Fruit fly (Drosophila melanogaster) whole organism, adult: ENCODE data around the gene CG17292.

Experiments used
- CG11617 ChIP-seq: fragments of 200-800 bp; sonication (Bioruptor generic); optimal IDR thresholded peaks from 2 replicates; lab custom pipeline; 2017; ENCODE audit warnings: mild to moderate bottlenecking, missing biosample characterization, missing genetic modification reagents, missing genetic modification characterization
- CG12768 ChIP-seq: fragments of 200-800 bp; sonication (Bioruptor generic); optimal IDR thresholded peaks from 2 replicates; lab custom pipeline; 2017; ENCODE audit warnings: missing biosample characterization, missing genetic modification characterization, mild to moderate bottlenecking, moderate library complexity, missing genetic modification reagents
- CG14711 ChIP-seq: fragments of 200-800 bp; sonication (Bioruptor generic); optimal IDR thresholded peaks from 2 replicates; lab custom pipeline; 2018; ENCODE audit warnings: missing biosample characterization, mild to moderate bottlenecking, missing genetic modification characterization, moderate library complexity
- CG1620 ChIP-seq: fragments of 200-800 bp; sonication (Bioruptor generic); optimal IDR thresholded peaks from 2 replicates; lab custom pipeline; 2016; ENCODE audit warnings: missing biosample characterization, missing genetic modification characterization
- CG33017 ChIP-seq: fragments of 200-800 bp; sonication (Bioruptor generic); optimal IDR thresholded peaks from 2 replicates; lab custom pipeline; 2018; ENCODE audit warnings: missing biosample characterization, mild to moderate bottlenecking, missing genetic modification characterization, moderate library complexity
- CG5204 ChIP-seq: fragments of 200-800 bp; sonication (Bioruptor generic); optimal IDR thresholded peaks from 2 replicates; lab custom pipeline; 2016; ENCODE audit warnings: missing biosample characterization, missing genetic modification characterization
- CG7045 ChIP-seq: fragments of 200-800 bp; sonication (Bioruptor generic); optimal IDR thresholded peaks from 2 replicates; lab custom pipeline; 2017; ENCODE audit warnings: missing biosample characterization, mild to moderate bottlenecking, missing genetic modification characterization
- CG7101 ChIP-seq: fragments of 200-800 bp; sonication (Bioruptor generic); optimal IDR thresholded peaks from 2 replicates; lab custom pipeline; 2018; ENCODE audit warnings: missing biosample characterization, mild to moderate bottlenecking, missing genetic modification characterization, moderate library complexity
- Clk ChIP-seq: fragments of 200-800 bp; sonication (Bioruptor generic); optimal IDR thresholded peaks from 2 replicates; lab custom pipeline; 2017; ENCODE audit warnings: missing biosample characterization, missing genetic modification characterization
- Crg-1 ChIP-seq: fragments of 200-800 bp; sonication (Bioruptor generic); optimal IDR thresholded peaks from 2 replicates; lab custom pipeline; 2016; ENCODE audit warnings: missing biosample characterization, missing genetic modification characterization
- Hr96 ChIP-seq: fragments of 200-800 bp; sonication (Bioruptor generic); optimal IDR thresholded peaks from 2 replicates; lab custom pipeline; 2016; ENCODE audit warnings: missing biosample characterization, missing genetic modification characterization
- Mnt ChIP-seq: fragments of 200-800 bp; sonication (Bioruptor generic); optimal IDR thresholded peaks from 2 replicates; lab custom pipeline; 2016; ENCODE audit warnings: missing biosample characterization, mild to moderate bottlenecking, missing genetic modification characterization
- bab1 ChIP-seq: fragments of 200-800 bp; sonication (Bioruptor generic); optimal IDR thresholded peaks from 3 replicates; lab custom pipeline; 2019; ENCODE audit warnings: missing biosample characterization, mild to moderate bottlenecking, missing genetic modification characterization, moderate library complexity
- cic ChIP-seq: fragments of 200-800 bp; sonication (Bioruptor generic); optimal IDR thresholded peaks from 2 replicates; lab custom pipeline; 2017; ENCODE audit warnings: missing biosample characterization, mild to moderate bottlenecking, missing genetic modification characterization, moderate library complexity
- cnc ChIP-seq, 2 experiments: fragments of >200 bp; optimal IDR thresholded peaks; 2 replicates each; lab custom pipeline; 2017
- kay ChIP-seq: fragments of 200-800 bp; sonication (Bioruptor generic); peaks from one replicate; lab custom pipeline; 2016; ENCODE audit warnings: missing biosample characterization, missing genetic modification characterization, borderline replicate concordance
- ovo ChIP-seq: fragments of 200-800 bp; sonication (Bioruptor generic); optimal IDR thresholded peaks from 2 replicates; lab custom pipeline; 2016; ENCODE audit warnings: missing biosample characterization, missing genetic modification characterization
- pad ChIP-seq: fragments of 200-800 bp; sonication (Bioruptor generic); optimal IDR thresholded peaks from 3 replicates; lab custom pipeline; 2017; ENCODE audit warnings: missing biosample characterization, missing genetic modification characterization, mild to moderate bottlenecking, moderate library complexity, missing genetic modification reagents
- tj ChIP-seq: fragments of 200-800 bp; sonication (Bioruptor generic); optimal IDR thresholded peaks from 3 replicates; lab custom pipeline; 2017; ENCODE audit warnings: missing biosample characterization, mild to moderate bottlenecking, missing genetic modification characterization, moderate library complexity
- toe ChIP-seq: fragments of 200-800 bp; sonication (Bioruptor generic); optimal IDR thresholded peaks from 2 replicates; lab custom pipeline; 2016; ENCODE audit warnings: missing biosample characterization, missing genetic modification characterization

The CG17292 gene

DNA sequence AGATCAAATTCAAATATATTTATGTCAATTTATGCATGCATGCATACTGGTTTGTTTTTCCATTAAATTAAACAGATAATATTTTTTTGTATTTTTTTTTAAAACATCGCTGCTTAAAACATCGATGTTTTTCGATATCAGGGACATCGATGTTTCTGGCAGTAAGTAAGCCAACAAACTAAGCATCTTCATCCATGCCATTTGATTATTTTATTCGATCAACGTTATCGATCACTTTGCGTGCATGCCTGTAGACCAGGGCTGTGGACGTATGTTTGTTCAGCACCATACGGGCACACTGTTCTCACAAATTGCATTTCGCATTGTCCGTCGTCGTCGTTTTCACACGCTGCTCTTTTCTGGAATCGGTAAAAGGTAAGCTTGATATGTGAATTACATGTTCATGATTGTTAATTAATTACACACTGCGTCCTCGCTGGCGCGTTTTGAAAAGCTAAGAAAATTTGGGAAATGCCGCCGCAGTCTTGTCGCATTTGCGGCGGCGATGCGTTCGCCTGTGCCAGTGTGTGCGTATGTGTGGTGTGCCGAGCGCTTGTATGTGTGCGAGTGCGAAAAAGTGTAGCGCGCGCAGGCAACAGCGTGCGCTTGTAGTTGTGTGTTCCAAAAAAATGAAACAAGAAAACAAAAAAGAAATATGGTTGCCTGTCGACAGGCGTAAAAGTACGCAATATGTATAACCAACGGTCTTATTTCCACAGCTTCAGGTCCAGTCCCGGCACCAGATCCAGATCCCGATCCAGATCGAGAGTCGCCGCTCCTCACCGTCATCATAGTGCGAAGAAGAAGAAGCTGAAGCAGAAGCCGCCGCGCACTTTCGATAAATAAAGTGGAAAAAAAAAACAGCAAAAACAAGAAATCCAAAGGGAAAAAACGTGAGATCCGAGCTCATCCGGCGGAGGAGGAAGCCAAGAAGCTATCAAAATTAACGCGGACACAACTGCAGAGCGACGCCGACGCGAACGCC, 33.3 kb downstream of the CG17292 start, which contains the start of gene emb:
Gene emb, plus strand, starts transcription at position 288 of the 985 bp plus-strand sequence.
- peak; percentile 43 for TF ChIP-seq Crg-1 (GFP tag; lab: Kevin White, UChicago)
- TF ChIP-seq CG1620 (GFP tag; lab: Kevin White, UChicago), result peak; percentile 11
- peak; percentile 80 for TF ChIP-seq cic (GFP tag; lab: Kevin White, UChicago)
- no peak for TF ChIP-seq Hr96 (GFP tag; lab: Kevin White, UChicago)
- TF ChIP-seq Mnt (GFP tag; lab: Kevin White, UChicago), result peak; percentile 80
- no peak for TF ChIP-seq CG5204 (GFP tag; lab: Kevin White, UChicago)
- TF ChIP-seq CG7045 (GFP tag; lab: Kevin White, UChicago), result no peak
- peak; percentile 79 for TF ChIP-seq bab1 (GFP tag; lab: Kevin White, UChicago)
- TF ChIP-seq CG14711, result no peak
- TF ChIP-seq kay, result no peak
- peak; percentile 37 for TF ChIP-seq CG12768 (GFP tag; lab: Kevin White, UChicago)
- peak; percentile 8 for TF ChIP-seq Clk (GFP tag; lab: Kevin White, UChicago)
- no peak for TF ChIP-seq toe (GFP tag; lab: Kevin White, UChicago)
- TF ChIP-seq cnc (optimal IDR thresholded peaks at IDR 0.05; lab: Kevin White, UChicago), result no peak
- TF ChIP-seq CG11617, result peak; percentile 50
- peak; percentile 47 for TF ChIP-seq pad (GFP tag; lab: Kevin White, UChicago)
- TF ChIP-seq CG33017, result no peak
- TF ChIP-seq tj (GFP tag; lab: Kevin White, UChicago), result peak; percentile 51
- TF ChIP-seq ovo, result no peak
- TF ChIP-seq CG7101 (tag; lab: Kevin White, UChicago), result peak; percentile 56

- TF ChIP-seq Crg-1 (GFP tag; lab: Kevin White, UChicago) (no peak), CG7101 (tag; lab: Kevin White, UChicago) (peak; percentile 24), CG33017 (peak; percentile 5), CG5204 (GFP tag; lab: Kevin White, UChicago) (no peak), Hr96 (GFP tag; lab: Kevin White, UChicago) (no peak), ovo (no peak), Clk (GFP tag; lab: Kevin White, UChicago) (no peak), pad (GFP tag; lab: Kevin White, UChicago) (no peak), cic (GFP tag; lab: Kevin White, UChicago) (peak; percentile 27), CG11617 (peak; percentile 7), CG12768 (GFP tag; lab: Kevin White, UChicago) (peak; percentile 17)
Observed at dm6 chr2L:8411530-8411929, 41.3 kb downstream of the CG17292 start, which contains the start of gene Naglu. Naglu (minus strand) TSS chr2L:8411868.

DNA sequence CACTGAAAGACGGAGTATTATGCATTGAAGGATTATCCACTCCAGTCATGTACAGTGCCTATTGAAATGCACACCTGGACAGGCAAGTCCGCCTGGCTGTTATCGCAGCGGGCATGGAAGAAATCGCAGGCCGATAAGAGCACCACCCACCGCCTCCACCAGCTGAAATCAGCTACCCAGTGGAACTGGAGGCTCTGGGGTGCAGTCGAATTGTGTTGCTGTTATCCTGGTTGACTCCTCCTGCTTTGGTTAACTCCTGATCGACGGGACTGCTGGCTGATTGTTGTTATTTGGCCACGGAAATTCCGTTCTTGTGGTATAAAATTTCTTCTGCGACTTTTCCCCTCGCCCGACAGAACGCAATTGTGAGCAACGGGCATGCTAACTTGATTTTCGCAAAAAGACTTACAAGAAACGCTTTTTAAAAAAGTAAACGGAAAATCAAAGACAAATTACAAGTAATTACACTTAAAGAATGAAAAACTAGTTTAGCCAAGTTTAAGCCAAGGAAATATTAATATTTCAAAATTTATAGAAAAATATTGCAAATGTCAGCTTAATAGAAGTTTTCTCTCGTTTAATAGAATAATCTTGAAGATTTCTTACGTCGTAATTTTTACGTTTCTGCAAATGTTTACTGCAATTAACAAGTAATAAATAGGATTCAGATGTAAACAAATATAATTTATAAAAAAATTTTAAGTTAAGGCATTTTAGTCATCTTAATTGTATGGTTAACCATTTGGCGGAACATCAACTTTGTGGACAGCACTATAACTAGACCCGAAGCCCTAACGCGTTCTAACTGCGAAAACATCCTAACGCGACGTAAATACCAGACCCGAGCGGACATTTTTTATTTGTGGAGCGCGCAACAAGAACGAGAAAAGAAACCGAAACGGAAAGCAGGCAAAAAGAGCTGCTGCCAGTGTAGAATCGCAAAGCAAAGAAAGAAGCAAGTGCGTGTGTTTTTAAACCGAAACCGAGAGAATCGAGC, 44.9 kb downstream of the CG17292 start, which contains the start of the genes CG13398 and Akap200:
Gene CG13398, minus strand, starts transcription at position 370 of the 997 bp plus-strand sequence.
Gene Akap200, plus strand, starts transcription at position 804 of the 997 bp plus-strand sequence.
- TF ChIP-seq Clk (GFP tag; lab: Kevin White, UChicago) (no peak), CG14711 (no peak), Hr96 (GFP tag; lab: Kevin White, UChicago) (no peak), CG7045 (GFP tag; lab: Kevin White, UChicago) (peak; percentile 25), CG1620 (GFP tag; lab: Kevin White, UChicago) (peak; percentile 61), bab1 (GFP tag; lab: Kevin White, UChicago) (no peak), kay (no peak), tj (GFP tag; lab: Kevin White, UChicago) (peak; percentile 17), CG7101 (tag; lab: Kevin White, UChicago) (peak; percentile 68), CG5204 (GFP tag; lab: Kevin White, UChicago) (peak; percentile 60), cnc (optimal IDR thresholded peaks at IDR 0.05; lab: Kevin White, UChicago) (no peak), CG11617 (peak; percentile 59), toe (GFP tag; lab: Kevin White, UChicago) (no peak), Crg-1 (GFP tag; lab: Kevin White, UChicago) (no peak), ovo (peak; percentile 59), cic (GFP tag; lab: Kevin White, UChicago) (no peak), CG33017 (peak; percentile 51), Mnt (GFP tag; lab: Kevin White, UChicago) (no peak), CG12768 (GFP tag; lab: Kevin White, UChicago) (peak; percentile 48), pad (GFP tag; lab: Kevin White, UChicago) (peak; percentile 44)

DNA sequence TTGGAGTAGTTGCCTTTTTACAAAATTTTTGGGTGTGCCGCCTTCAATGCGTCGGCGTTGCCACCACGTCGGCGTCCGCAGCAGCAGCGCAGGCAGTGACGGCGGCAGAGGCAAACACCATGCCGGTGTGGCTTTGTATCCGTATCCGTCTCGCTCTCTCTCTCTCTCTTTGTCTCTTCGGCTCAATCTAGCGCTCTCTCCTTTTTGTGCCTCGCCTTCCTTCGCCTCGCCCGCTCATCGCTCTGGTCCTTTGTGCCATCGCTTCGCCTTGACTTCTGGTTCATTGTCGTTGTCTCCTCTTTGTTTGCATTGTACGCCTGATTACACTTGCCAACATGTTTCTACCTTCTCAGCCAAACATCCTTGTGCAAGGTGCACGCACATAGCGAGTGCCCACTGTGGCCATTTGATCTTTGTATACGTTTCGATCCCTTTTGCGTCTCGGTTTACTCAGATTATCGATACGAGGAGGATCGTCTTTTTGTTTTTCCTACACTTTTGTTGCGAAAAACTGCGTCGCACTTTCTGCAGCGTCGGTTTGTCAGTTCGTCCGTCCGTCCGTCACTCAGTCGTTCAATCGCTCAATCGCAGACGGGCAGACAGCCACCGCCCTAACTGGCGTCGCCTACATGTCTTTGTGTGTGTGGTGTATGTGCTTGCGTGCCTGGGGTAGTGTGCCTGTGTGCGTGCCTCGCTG, 46.2 kb downstream of the CG17292 start:
- TF ChIP-seq CG5204 (GFP tag; lab: Kevin White, UChicago) (no peak), Clk (GFP tag; lab: Kevin White, UChicago) (no peak), CG11617 (no peak), Mnt (GFP tag; lab: Kevin White, UChicago) (no peak), ovo (no peak), CG7045 (GFP tag; lab: Kevin White, UChicago) (peak; percentile 5), Crg-1 (GFP tag; lab: Kevin White, UChicago) (no peak), CG14711 (no peak), kay (no peak), cic (GFP tag; lab: Kevin White, UChicago) (peak; percentile 19), toe (GFP tag; lab: Kevin White, UChicago) (no peak), bab1 (GFP tag; lab: Kevin White, UChicago) (peak; percentile 8), CG33017 (peak; percentile 1), CG12768 (GFP tag; lab: Kevin White, UChicago) (no peak), tj (GFP tag; lab: Kevin White, UChicago) (peak; percentile 10), cnc (optimal IDR thresholded peaks at IDR 0.05; lab: Kevin White, UChicago) (no peak), Hr96 (GFP tag; lab: Kevin White, UChicago) (peak; percentile 33), CG7101 (tag; lab: Kevin White, UChicago) (no peak), pad (GFP tag; lab: Kevin White, UChicago) (no peak)
